Worm (Caenorhabditis elegans): ENCODE data around the gene snpc-3.4.

ce11 chrIII:4007017-4007416, 12.8 kb upstream of the snpc-3.4 start:
- TF ChIP-seq unc-62 (GFP tag; optimal IDR thresholded peaks at IDR 0.05) (no peak), B0261.1 (tag; optimal IDR thresholded peaks at IDR 0.05) (no peak), ztf-28 (GFP tag; IDR thresholded peaks at IDR 0.05) (no peak), ZK185.1 (tag; optimal IDR thresholded peaks at IDR 0.05; ENCODE audit: poor library complexity, severe bottlenecking) (no peak), sdz-38 (tag; optimal IDR thresholded peaks at IDR 0.05) (no peak), efl-1 (GFP tag; optimal IDR thresholded peaks at IDR 0.05) (no peak), mes-4 (tag; optimal IDR thresholded peaks at IDR 0.05) (no peak), ceh-100 (GFP tag; IDR thresholded peaks at IDR 0.05) (no peak), gei-17 (GFP tag; optimal IDR thresholded peaks at IDR 0.05) (no peak), nfyb-1 (GFP tag; IDR thresholded peaks at IDR 0.05) (no peak), rcor-1 (GFP tag; IDR thresholded peaks at IDR 0.05) (no peak)

Measured in whole organism, young adult.